Worm (Caenorhabditis elegans) whole organism, L4/young adult: ENCODE results near the gene str-250.

ENCODE experiments used
- W03F9.2 ChIP-seq: fragments of 150-350 bp; optimal IDR thresholded peaks from 2 replicates; lab custom pipeline; 2014; ENCODE audit warnings: missing biosample characterization, missing genetic modification characterization
- dao-5 ChIP-seq: sonication (generic microtip); optimal IDR thresholded peaks from 2 replicates; lab custom pipeline; 2016; ENCODE audit warnings: missing genotype, missing genetic modification characterization, moderate library complexity, missing compliant biosample characterization
- him-1 ChIP-seq: sonication (generic microtip); optimal IDR thresholded peaks from 2 replicates; lab custom pipeline; 2016; ENCODE audit warnings: missing genotype, missing genetic modification reagents, missing genetic modification characterization, missing compliant biosample characterization

Gene str-250

ce11 chrV:13955370-13956089, 37.1 kb downstream of the str-250 start:
- no peak for TF ChIP-seq dao-5 (tag; lab: Kevin White, UChicago)
- TF ChIP-seq W03F9.2 (tag; lab: Kevin White, UChicago) = no peak
- no peak for TF ChIP-seq him-1

ce11 chrV:13957691-13958090, 39.2 kb downstream of the str-250 start:
- no peak for TF ChIP-seq dao-5 (tag; lab: Kevin White, UChicago)
- TF ChIP-seq W03F9.2 (tag; lab: Kevin White, UChicago) = no peak
- TF ChIP-seq him-1 = no peak

- TF ChIP-seq W03F9.2 (tag; lab: Kevin White, UChicago) = no peak
- no peak for TF ChIP-seq dao-5 (tag; lab: Kevin White, UChicago)
- TF ChIP-seq him-1 = no peak
Observed at ce11 chrV:13958247-13958646, 39.8 kb downstream of the str-250 start, which contains the start of gene R10D12.10. Gene R10D12.10, minus strand, starts transcription at chrV:13958347.

ce11 chrV:13960916-13961315, 42.5 kb downstream of the str-250 start, which contains the start of gene srh-24:
Gene srh-24, minus strand, starts transcription at chrV:13961016.
- TF ChIP-seq dao-5 (tag; lab: Kevin White, UChicago) (no peak), W03F9.2 (tag; lab: Kevin White, UChicago) (no peak)

ce11 chrV:13961927-13962419, 43.5 kb downstream of the str-250 start, which contains the start of the genes algn-13 and R10D12.13:
Gene algn-13, minus strand, starts transcription at chrV:13961977.
Gene R10D12.13, plus strand, starts transcription at chrV:13962417.
- no peak for TF ChIP-seq dao-5 (tag; lab: Kevin White, UChicago)
- TF ChIP-seq W03F9.2 (tag; lab: Kevin White, UChicago) = peak; percentile 78

ce11 chrV:13963279-13963976, 45.0 kb downstream of the str-250 start, which contains the start of gene sao-1:
Gene sao-1, plus strand, starts transcription at chrV:13963926.
- TF ChIP-seq dao-5 (tag; lab: Kevin White, UChicago) (no peak), W03F9.2 (tag; lab: Kevin White, UChicago) (no peak), him-1 (no peak)
